Worm (Caenorhabditis elegans) whole organism, L4 larva: ENCODE data around the gene F07C6.4.

Experiments
- D1046.2 ChIP-seq: fragments of 200-800 bp; sonication (Bioruptor generic); IDR thresholded peaks from 2 replicates; pipeline ENCODE4 v1.3.6; 2022; ENCODE audit warnings: missing genetic modification characterization, missing compliant biosample characterization
- F10B5.3 ChIP-seq: sonication (generic microtip); optimal IDR thresholded peaks from 2 replicates; lab custom pipeline; 2016; ENCODE audit warnings: mild to moderate bottlenecking, missing genetic modification characterization, missing compliant biosample characterization
- F44E2.7 ChIP-seq: fragments of 200-800 bp; sonication (Bioruptor generic); IDR thresholded peaks from 2 replicates; pipeline ENCODE4 v2.1.2; 2022; ENCODE audit warnings: missing genetic modification characterization, missing compliant biosample characterization
- F49E8.2 ChIP-seq: sonication (generic microtip); optimal IDR thresholded peaks from 2 replicates; lab custom pipeline; 2016; ENCODE audit warnings: missing compliant biosample characterization, mild to moderate bottlenecking, missing genetic modification characterization, borderline replicate concordance
- R02D3.7 ChIP-seq: fragments of 150-350 bp; sonication (generic microtip); optimal IDR thresholded peaks from 3 replicates; lab custom pipeline; 2014; ENCODE audit warnings: missing biosample characterization, missing genetic modification characterization
- T20F7.1 ChIP-seq: fragments of 200-800 bp; sonication (Bioruptor generic); optimal IDR thresholded peaks from 2 replicates; lab custom pipeline; 2018; ENCODE audit warnings: mild to moderate bottlenecking, missing genetic modification characterization, missing compliant biosample characterization
- T26A8.4 ChIP-seq: fragments of 200-800 bp; sonication (Bioruptor generic); IDR thresholded peaks from 2 replicates; pipeline ENCODE4 v1.3.6; 2022; ENCODE audit warnings: missing genetic modification characterization, missing compliant biosample characterization
- Y105C5A.15 ChIP-seq: fragments of 200-800 bp; sonication (Bioruptor generic); IDR thresholded peaks from 2 replicates; pipeline ENCODE4 v1.3.6; 2022; ENCODE audit warnings: missing genetic modification characterization, missing compliant biosample characterization
- Y5F2A.4 ChIP-seq: fragments of 200-800 bp; sonication (Bioruptor generic); optimal IDR thresholded peaks from 2 replicates; lab custom pipeline; 2018; ENCODE audit warnings: mild to moderate bottlenecking, missing genetic modification characterization, missing compliant biosample characterization
- ama-1 ChIP-seq: fragments of 150-350 bp; optimal IDR thresholded peaks from 2 replicates; lab custom pipeline; 2014; ENCODE audit warnings: inconsistent platforms, mixed read lengths
- ceh-20 ChIP-seq: fragments of 200-800 bp; sonication (Bioruptor generic); IDR thresholded peaks from 2 replicates; pipeline ENCODE4 v1.3.6; 2022; ENCODE audit warnings: missing genetic modification reagents, missing genetic modification characterization, missing compliant biosample characterization
- ceh-32 ChIP-seq: sonication (generic microtip); optimal IDR thresholded peaks from 2 replicates; lab custom pipeline; 2016; ENCODE audit warnings: mild to moderate bottlenecking, missing genetic modification characterization, missing compliant biosample characterization; ENCODE audit not compliant: poor library complexity
- ceh-44 ChIP-seq: fragments of 200-800 bp; sonication (Bioruptor generic); IDR thresholded peaks from 2 replicates; pipeline ENCODE4 v1.3.6; 2022; ENCODE audit warnings: missing genetic modification reagents, missing genetic modification characterization, missing compliant biosample characterization
- ces-1 ChIP-seq: fragments of 150-350 bp; sonication (generic microtip); optimal IDR thresholded peaks from 4 replicates; lab custom pipeline; 2014; ENCODE audit warnings: missing biosample characterization, missing genetic modification reagents, missing genetic modification characterization
- daf-12 ChIP-seq: fragments of 150-350 bp; optimal IDR thresholded peaks from 2 replicates; lab custom pipeline; 2014; ENCODE audit warnings: missing biosample characterization, missing genetic modification reagents, missing genetic modification characterization
- daf-16 ChIP-seq, 3 experiments: sonication (generic microtip); optimal IDR thresholded peaks; 2 replicates each; lab custom pipeline; 2016 to 2017; ENCODE audit warnings: missing genetic modification characterization in 3 of 3, missing genetic modification reagents in 3 of 3, mild to moderate bottlenecking in 2 of 3, missing compliant biosample characterization in 2 of 3, missing biosample characterization in 1 of 3, moderate library complexity in 1 of 3
- daf-8 ChIP-seq: fragments of 200-800 bp; sonication (Bioruptor generic); IDR thresholded peaks from 2 replicates; pipeline ENCODE4 v1.3.6; 2022; ENCODE audit warnings: missing genetic modification characterization, missing compliant biosample characterization
- dmd-8 ChIP-seq: fragments of 200-800 bp; sonication (Bioruptor generic); IDR thresholded peaks from 2 replicates; pipeline ENCODE4 v1.3.6; 2022; ENCODE audit warnings: missing genetic modification characterization, missing compliant biosample characterization
- dpl-1 ChIP-seq: fragments of 150-350 bp; optimal IDR thresholded peaks from 2 replicates; lab custom pipeline; 2014; ENCODE audit warnings: missing biosample characterization, missing genetic modification reagents, missing genetic modification characterization
- dve-1 ChIP-seq: sonication (generic microtip); optimal IDR thresholded peaks from 2 replicates; lab custom pipeline; 2017; ENCODE audit warnings: antibody characterized with exemption, mild to moderate bottlenecking, missing genetic modification characterization, missing compliant biosample characterization; ENCODE audit not compliant: insufficient read depth
- egl-43 ChIP-seq: fragments of 200-800 bp; sonication (Bioruptor generic); IDR thresholded peaks from 2 replicates; pipeline ENCODE4 v1.3.6; 2022; ENCODE audit warnings: missing genetic modification reagents, missing genetic modification characterization, missing compliant biosample characterization
- fos-1 ChIP-seq: fragments of 150-350 bp; optimal IDR thresholded peaks from 2 replicates; lab custom pipeline; 2014; ENCODE audit warnings: missing biosample characterization, missing genetic modification characterization
- hif-1 ChIP-seq, 2 experiments: sonication (generic microtip); optimal IDR thresholded peaks; 2 replicates each; lab custom pipeline; 2016 to 2017; ENCODE audit warnings: missing compliant biosample characterization in 2 of 2, missing genetic modification characterization in 2 of 2, missing genetic modification reagents in 2 of 2, missing genotype in 2 of 2, mild to moderate bottlenecking in 1 of 2
- jun-1 ChIP-seq: fragments of 150-350 bp; optimal IDR thresholded peaks from 2 replicates; lab custom pipeline; 2014; ENCODE audit warnings: missing biosample characterization, missing genetic modification reagents, missing genetic modification characterization
- lim-7 ChIP-seq: fragments of 200-800 bp; sonication (Bioruptor generic); IDR thresholded peaks from 2 replicates; pipeline ENCODE4 v1.3.6; 2022; ENCODE audit warnings: missing genetic modification characterization, missing compliant biosample characterization
- lin-13 ChIP-seq: fragments of 150-350 bp; optimal IDR thresholded peaks from 2 replicates; lab custom pipeline; 2014; ENCODE audit warnings: missing biosample characterization, missing genetic modification reagents, missing genetic modification characterization
- lin-29 ChIP-seq: fragments of 200-800 bp; sonication (Bioruptor generic); IDR thresholded peaks from 2 replicates; pipeline ENCODE4 v1.3.6; 2022; ENCODE audit warnings: missing genetic modification reagents, missing genetic modification characterization, missing compliant biosample characterization
- lin-39 ChIP-seq: fragments of 150-350 bp; optimal IDR thresholded peaks from 2 replicates; lab custom pipeline; 2014; ENCODE audit warnings: missing biosample characterization, missing genetic modification reagents, missing genetic modification characterization
- lir-3 ChIP-seq: sonication (generic microtip); optimal IDR thresholded peaks from 2 replicates; lab custom pipeline; 2016; ENCODE audit warnings: mild to moderate bottlenecking, missing genetic modification characterization, missing compliant biosample characterization
- madf-5 ChIP-seq, 2 experiments: fragments of 200-800 bp; sonication (Bioruptor generic); IDR thresholded peaks; 2 replicates each; pipeline ENCODE4 v1.3.6; 2022; ENCODE audit warnings: missing compliant biosample characterization in 2 of 2, missing genetic modification characterization in 2 of 2
- mdl-1 ChIP-seq, 2 experiments: fragments of 150-350 bp in 1 of 2; sonication (generic microtip) in 1 of 2; optimal IDR thresholded peaks; 2 replicates each; lab custom pipeline; 2014 to 2017; ENCODE audit warnings: missing biosample characterization in 2 of 2, missing genetic modification characterization in 2 of 2
- mdt-29 ChIP-seq: fragments of 200-800 bp; sonication (Bioruptor generic); IDR thresholded peaks from 2 replicates; pipeline ENCODE4 v1.3.6; 2022; ENCODE audit warnings: missing genetic modification reagents, missing genetic modification characterization, missing compliant biosample characterization
- mxl-2 ChIP-seq: fragments of 200-800 bp; sonication (Bioruptor generic); conservative IDR thresholded peaks from 2 replicates; pipeline ENCODE4 v1.3.6; 2022; ENCODE audit warnings: missing genetic modification reagents, missing genetic modification characterization, missing compliant biosample characterization
- nhr-237 ChIP-seq: sonication (generic microtip); optimal IDR thresholded peaks from 2 replicates; lab custom pipeline; 2017; ENCODE audit warnings: missing biosample characterization, missing genetic modification characterization
- nhr-25 ChIP-seq: sonication (generic microtip); optimal IDR thresholded peaks from 2 replicates; lab custom pipeline; 2017; ENCODE audit warnings: missing genetic modification characterization, mild to moderate bottlenecking, missing compliant biosample characterization, antibody characterized with exemption, moderate library complexity, borderline replicate concordance; ENCODE audit not compliant: insufficient read depth
- nhr-28 ChIP-seq: fragments of 150-350 bp; optimal IDR thresholded peaks from 2 replicates; lab custom pipeline; 2014; ENCODE audit warnings: missing biosample characterization, missing genetic modification characterization
- nhr-6 ChIP-seq: fragments of 150-350 bp; optimal IDR thresholded peaks from 2 replicates; lab custom pipeline; 2014; ENCODE audit warnings: missing biosample characterization, missing genetic modification characterization
- nhr-77 ChIP-seq: fragments of 150-350 bp; optimal IDR thresholded peaks from 2 replicates; lab custom pipeline; 2014; ENCODE audit warnings: missing biosample characterization, missing genetic modification characterization
- php-3 ChIP-seq: fragments of 200-800 bp; sonication (Bioruptor generic); IDR thresholded peaks from 2 replicates; pipeline ENCODE4 v1.3.6; 2022; ENCODE audit warnings: missing genetic modification reagents, missing genetic modification characterization, missing compliant biosample characterization
- pqm-1 ChIP-seq: sonication (generic microtip); optimal IDR thresholded peaks from 2 replicates; lab custom pipeline; 2017; ENCODE audit warnings: missing biosample characterization, missing genetic modification characterization
- rbr-2 ChIP-seq: sonication (generic microtip); optimal IDR thresholded peaks from 2 replicates; lab custom pipeline; 2016; ENCODE audit warnings: missing genotype, missing genetic modification characterization, missing compliant biosample characterization
- saeg-2 ChIP-seq: fragments of 200-800 bp; sonication (Bioruptor generic); IDR thresholded peaks from 2 replicates; pipeline ENCODE4 v1.3.6; 2022; ENCODE audit warnings: missing genetic modification reagents, missing genetic modification characterization, missing compliant biosample characterization
- skn-1 ChIP-seq: fragments of 150-350 bp; optimal IDR thresholded peaks from 2 replicates; lab custom pipeline; 2014; ENCODE audit warnings: missing biosample characterization, missing genetic modification characterization
- snpc-1.2 ChIP-seq: fragments of 200-800 bp; sonication (Bioruptor generic); IDR thresholded peaks from 2 replicates; pipeline ENCODE4 v1.3.6; 2022; ENCODE audit warnings: missing genetic modification reagents, missing genetic modification characterization, missing compliant biosample characterization
- snpc-4 ChIP-seq: fragments of 150-350 bp; optimal IDR thresholded peaks from 2 replicates; lab custom pipeline; 2014; ENCODE audit warnings: missing biosample characterization, missing genetic modification characterization
- spr-1 ChIP-seq: sonication (generic microtip); optimal IDR thresholded peaks from 2 replicates; lab custom pipeline; 2016; ENCODE audit warnings: mild to moderate bottlenecking, missing genetic modification characterization, missing compliant biosample characterization
- spr-3 ChIP-seq: fragments of 200-800 bp; sonication (Bioruptor generic); optimal IDR thresholded peaks from 2 replicates; lab custom pipeline; 2018; ENCODE audit warnings: mild to moderate bottlenecking, missing genetic modification characterization, missing compliant biosample characterization
- tra-1 ChIP-seq: fragments of 200-800 bp; sonication (Bioruptor generic); IDR thresholded peaks from 2 replicates; pipeline ENCODE4 v1.3.6; 2022; ENCODE audit warnings: missing genetic modification reagents, missing genetic modification characterization, missing compliant biosample characterization
- unc-130 ChIP-seq: sonication (generic microtip); optimal IDR thresholded peaks from 2 replicates; lab custom pipeline; 2016; ENCODE audit warnings: missing genetic modification reagents, missing genetic modification characterization, missing compliant biosample characterization
- vab-7 ChIP-seq: fragments of 200-800 bp; sonication (Bioruptor generic); IDR thresholded peaks from 2 replicates; pipeline ENCODE4 v1.3.6; 2022; ENCODE audit warnings: missing genetic modification reagents, missing genetic modification characterization, missing compliant biosample characterization
- zfp-2 ChIP-seq: sonication (generic microtip); optimal IDR thresholded peaks from 2 replicates; lab custom pipeline; 2016; ENCODE audit warnings: mild to moderate bottlenecking, missing genetic modification characterization, missing compliant biosample characterization

F07C6.4 gene

DNA sequence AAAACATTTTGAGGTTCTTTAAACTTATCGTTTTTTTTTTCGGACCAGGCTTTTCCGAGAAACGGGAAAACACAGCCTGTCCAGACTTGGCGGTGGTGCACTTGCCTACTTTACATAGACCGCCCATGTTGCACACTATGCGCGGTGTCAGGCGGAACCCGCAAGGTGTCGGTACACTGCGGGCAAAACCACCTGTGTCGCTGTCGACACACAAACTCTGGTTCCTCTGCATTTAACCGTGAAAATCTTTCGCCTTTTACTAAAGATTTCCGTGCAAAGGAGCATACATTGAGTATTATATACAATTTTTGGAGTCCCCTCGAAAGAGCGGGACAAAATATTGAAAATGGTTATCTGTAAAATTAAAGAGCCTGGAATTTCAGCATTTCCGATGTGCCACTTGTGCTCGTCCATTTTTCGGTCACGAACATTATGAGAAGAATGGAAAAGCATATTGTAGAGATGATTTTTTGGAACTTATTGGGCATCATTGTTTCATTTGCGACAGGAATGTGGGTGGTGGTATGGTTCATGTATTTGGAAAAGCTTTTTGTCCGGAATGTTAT lies 10.3 kb upstream of the F07C6.4 start:
- TF ChIP-seq lim-7 (GFP tag; lab: Robert Waterston, UW) (no peak), nhr-28 (no peak), F49E8.2 (tag; lab: Kevin White, UChicago) (no peak), dpl-1 (GFP tag; lab: Kevin White, UChicago) (no peak), lin-29 (GFP tag; lab: Robert Waterston, UW) (no peak), mxl-2 (GFP tag; lab: Robert Waterston, UW) (no peak), spr-1 (tag; lab: Kevin White, UChicago) (no peak), php-3 (peak; percentile 55; the same call in 1 of the 2 replicates), mdt-29 (GFP tag; lab: Robert Waterston, UW) (no peak), R02D3.7 (no peak), T20F7.1 (no peak), mdl-1 (tag; optimal IDR thresholded peaks at IDR 0.05; lab: Kevin White, UChicago) (no peak), snpc-1.2 (GFP tag; lab: Robert Waterston, UW) (peak; percentile 91), daf-12 (tag; lab: Kevin White, UChicago) (no peak), tra-1 (GFP tag; lab: Robert Waterston, UW) (no peak), F10B5.3 (tag; lab: Kevin White, UChicago) (no peak), Y105C5A.15 (GFP tag; lab: Robert Waterston, UW) (no peak), zfp-2 (no peak), skn-1 (tag; lab: Kevin White, UChicago) (no peak), lin-13 (peak; percentile 15), lir-3 (tag; lab: Kevin White, UChicago) (no peak), vab-7 (GFP tag; lab: Robert Waterston, UW) (no peak), nhr-6 (tag; lab: Kevin White, UChicago) (no peak), dmd-8 (no peak), D1046.2 (GFP tag; lab: Robert Waterston, UW) (no peak), Y5F2A.4 (no peak), T26A8.4 (GFP tag; lab: Robert Waterston, UW) (peak; percentile 61), dve-1 (peak; percentile 14), ceh-32 (tag; lab: Kevin White, UChicago) (no peak), snpc-4 (peak; percentile 50), fos-1 (no peak), ceh-20 (GFP tag; lab: Robert Waterston, UW) (no peak), nhr-25 (tag; lab: Kevin White, UChicago) (no peak), daf-8 (GFP tag; lab: Robert Waterston, UW) (no peak), saeg-2 (GFP tag; lab: Robert Waterston, UW) (no peak), egl-43 (GFP tag; lab: Robert Waterston, UW) (no peak), ceh-44 (GFP tag; lab: Robert Waterston, UW) (0 out of 2 replicates have a peak, but pooled peaks have one; percentile 31), jun-1 (tag; lab: Kevin White, UChicago) (no peak), ama-1 (lab: Kevin White, UChicago) (no peak), spr-3 (GFP tag; lab: Kevin White, UChicago) (no peak), nhr-237 (tag; lab: Kevin White, UChicago) (no peak), rbr-2 (no peak), ces-1 (GFP tag; lab: Kevin White, UChicago) (no peak), F44E2.7 (GFP tag; lab: Robert Waterston, UW) (no peak), hif-1 (tag; optimal IDR thresholded peaks at IDR 0.05; lab: Kevin White, UChicago) (no peak), pqm-1 (tag; lab: Kevin White, UChicago) (no peak), madf-5 (GFP tag; IDR thresholded peaks at IDR 0.05; lab: Robert Waterston, UW) (no peak), daf-16 (GFP tag; optimal IDR thresholded peaks at IDR 0.05; lab: Kevin White, UChicago) (no peak), daf-16 (tag; optimal IDR thresholded peaks at IDR 0.05; lab: Kevin White, UChicago) (peak; percentile 6), unc-130 (GFP tag; lab: Kevin White, UChicago) (no peak), nhr-77 (no peak), lin-39 (no peak)
